Fruit fly (Drosophila melanogaster) Kc167 (cell line): Measurements from ENCODE around the gene CG4962.

Experiments used
- h ChIP-seq: fragments of >200 bp; optimal IDR thresholded peaks from 3 replicates; lab custom pipeline; 2018; ENCODE audit warnings: missing external identifiers
- psq ChIP-seq: fragments of >200 bp; optimal IDR thresholded peaks from 2 replicates; lab custom pipeline; 2017; ENCODE audit warnings: missing external identifiers
- ttk ChIP-seq: sonication (Bioruptor generic); optimal IDR thresholded peaks from 2 replicates; lab custom pipeline; 2017; ENCODE audit warnings: missing external identifiers

DNA sequence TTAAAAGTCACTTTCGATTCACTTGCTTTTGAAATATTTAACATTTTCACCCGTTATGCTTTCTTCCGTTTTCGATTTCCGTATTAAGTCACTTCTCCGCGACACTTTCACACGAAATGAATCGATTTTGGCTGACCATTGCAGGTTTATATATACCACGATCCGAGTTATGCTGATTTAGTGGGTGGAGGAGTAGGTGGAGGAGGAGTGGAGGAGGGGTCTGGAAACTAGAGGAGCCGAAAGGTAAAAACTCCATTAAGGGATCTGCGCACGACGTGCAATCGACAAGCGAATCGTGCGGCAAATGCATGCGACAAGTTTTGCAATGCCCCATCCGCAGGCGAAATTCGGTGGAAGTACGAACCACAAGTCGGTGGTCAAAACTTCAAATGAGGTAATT lies 4.5 kb downstream of the CG4962 start, which contains the start of gene CG13045:
- TF ChIP-seq psq: no peak
- TF ChIP-seq h (lab: Kevin White, UChicago): no peak
- no peak for TF ChIP-seq ttk
